Fruit fly (Drosophila melanogaster): Measurements from ENCODE around the gene RpL17.

Gene RpL17

dm6 chrX:6696467-6696866 is 47.6 kb downstream of the RpL17 start (continued):
- TF ChIP-seq CG4424 (GFP tag; optimal IDR thresholded peaks at IDR 0.05) (peak; percentile 58), Bgb (GFP tag; IDR thresholded peaks at IDR 0.05; ENCODE audit: partially characterized antibody) (no peak), CG12942 (GFP tag; optimal IDR thresholded peaks at IDR 0.05) (no peak), jing (GFP tag; optimal IDR thresholded peaks at IDR 0.05) (no peak), CG14710 (tag; optimal IDR thresholded peaks at IDR 0.05) (peak; percentile 49), CG11456 (GFP tag; IDR thresholded peaks at IDR 0.05) (peak; percentile 59; the same call in 1 of the 3 replicates), sob (GFP tag; IDR thresholded peaks at IDR 0.05) (peak; percentile 54; the same call in 1 of the 2 replicates), pros (GFP tag; optimal IDR thresholded peaks at IDR 0.05) (peak; percentile 33), Neu2 (GFP tag; optimal IDR thresholded peaks at IDR 0.05; ENCODE audit: borderline replicate concordance) (no peak), mld (GFP tag; IDR thresholded peaks at IDR 0.05; ENCODE audit: partially characterized antibody) (no peak), CG30403 (GFP tag; optimal IDR thresholded peaks at IDR 0.05) (peak; percentile 67), B-H2 (GFP tag; optimal IDR thresholded peaks at IDR 0.05) (peak; percentile 84), CG10431 (GFP tag; optimal IDR thresholded peaks at IDR 0.05) (peak; percentile 48), CG17385 (GFP tag; optimal IDR thresholded peaks at IDR 0.05) (peak; percentile 71), Oli (tag; optimal IDR thresholded peaks at IDR 0.05) (peak; percentile 66), cwo (GFP tag; optimal IDR thresholded peaks at IDR 0.05) (peak; percentile 64), yki (optimal IDR thresholded peaks at IDR 0.05) (no peak), CG17612 (GFP tag; IDR thresholded peaks at IDR 0.05) (no peak), CG16779 (GFP tag; IDR thresholded peaks at IDR 0.05) (0 out of 2 replicates have a peak, but pooled peaks have one; percentile 17), Gsc (GFP tag; IDR thresholded peaks at IDR 0.05) (no peak), tin (GFP tag; optimal IDR thresholded peaks at IDR 0.05) (peak; percentile 53), schlank (tag; optimal IDR thresholded peaks at IDR 0.05) (peak; percentile 53), CG10267 (tag; optimal IDR thresholded peaks at IDR 0.05) (peak; percentile 50), Dad (GFP tag; optimal IDR thresholded peaks at IDR 0.05) (peak; percentile 18), D19B (GFP tag; optimal IDR thresholded peaks at IDR 0.05) (peak; percentile 59), CG32772 (GFP tag; IDR thresholded peaks at IDR 0.05) (peak; percentile 54), fd102C (GFP tag; optimal IDR thresholded peaks at IDR 0.05) (no peak), CG5953 (GFP tag; IDR thresholded peaks at IDR 0.05) (peak; percentile 42; the same call in 1 of the 2 replicates), CG11085 (GFP tag; IDR thresholded peaks at IDR 0.05) (no peak), HmgD (GFP tag; optimal IDR thresholded peaks at IDR 0.05) (peak; percentile 30), CG1792 (GFP tag; optimal IDR thresholded peaks at IDR 0.05) (peak; percentile 33), vvl (GFP tag; IDR thresholded peaks at IDR 0.05) (peak; percentile 86), pzg (GFP tag; optimal IDR thresholded peaks at IDR 0.05) (no peak), al (GFP tag; IDR thresholded peaks at IDR 0.05) (0 out of 2 replicates have a peak, but pooled peaks have one; percentile 28), CG15601 (tag; optimal IDR thresholded peaks at IDR 0.05) (peak; percentile 62), CG3065 (GFP tag; optimal IDR thresholded peaks at IDR 0.05) (no peak), CG6854 (GFP tag; optimal IDR thresholded peaks at IDR 0.05) (peak; percentile 74), CG15696 (tag; optimal IDR thresholded peaks at IDR 0.05) (peak; percentile 39), tgo (GFP tag; IDR thresholded peaks at IDR 0.05) (peak; percentile 67; the same call in 1 of the 3 replicates), Lpt (GFP tag; optimal IDR thresholded peaks at IDR 0.05) (no peak), az2 (GFP tag; optimal IDR thresholded peaks at IDR 0.05) (peak; percentile 55), B-H1 (GFP tag; IDR thresholded peaks at IDR 0.05) (no peak; the same call in 2 of the 3 replicates), CG9797 (GFP tag; optimal IDR thresholded peaks at IDR 0.05) (no peak), nerfin-1 (tag; optimal IDR thresholded peaks at IDR 0.05) (peak; percentile 63), CG17829 (tag; optimal IDR thresholded peaks at IDR 0.05) (peak; percentile 53), CG2129 (GFP tag; IDR thresholded peaks at IDR 0.05; ENCODE audit: partially characterized antibody) (no peak), CG34224 (GFP tag; IDR thresholded peaks at IDR 0.05; ENCODE audit: partially characterized antibody) (no peak), mam (GFP tag; optimal IDR thresholded peaks at IDR 0.05) (peak; percentile 53), CG7357 (GFP tag; IDR thresholded peaks at IDR 0.05) (no peak), Hmx (GFP tag; optimal IDR thresholded peaks at IDR 0.05) (peak; percentile 10), CG13894 (tag; optimal IDR thresholded peaks at IDR 0.05) (peak; percentile 82)

Data from whole organism, embryonic.